Worm (Caenorhabditis elegans) whole organism, L2 larva: ENCODE measurements around the gene T06C12.14.

Experiments
- F13H6.1 ChIP-seq: sonication (generic microtip); optimal IDR thresholded peaks from 2 replicates; lab custom pipeline; 2016; ENCODE audit warnings: missing genetic modification characterization, missing compliant biosample characterization
- ama-1 ChIP-seq: fragments of 150-350 bp; optimal IDR thresholded peaks from 2 replicates; lab custom pipeline; 2018; ENCODE audit warnings: inconsistent platforms
- egl-27 ChIP-seq: sonication (generic microtip); optimal IDR thresholded peaks from 3 replicates; lab custom pipeline; 2017; ENCODE audit warnings: missing biosample characterization, missing genetic modification reagents, missing genetic modification characterization
- lsy-2 ChIP-seq, 2 experiments: fragments of 150-350 bp in 1 of 2; sonication (generic microtip) in 1 of 2; optimal IDR thresholded peaks; 2 replicates each; lab custom pipeline; 2014 to 2017; ENCODE audit warnings: missing biosample characterization in 2 of 2, missing genetic modification characterization in 2 of 2
- mab-5 ChIP-seq: fragments of 150-350 bp; optimal IDR thresholded peaks from 2 replicates; lab custom pipeline; 2014; ENCODE audit warnings: missing biosample characterization, missing genetic modification characterization
- mdl-1 ChIP-seq, 2 experiments: fragments of 150-350 bp in 1 of 2; sonication (generic microtip) in 1 of 2; optimal IDR thresholded peaks; 2 replicates each; lab custom pipeline; 2017; ENCODE audit warnings: missing biosample characterization in 2 of 2, missing genetic modification characterization in 2 of 2
- nhr-10 ChIP-seq: sonication (generic microtip); optimal IDR thresholded peaks from 2 replicates; lab custom pipeline; 2017; ENCODE audit warnings: missing biosample characterization, missing genetic modification characterization
- nhr-129 ChIP-seq: fragments of 150-350 bp; optimal IDR thresholded peaks from 2 replicates; lab custom pipeline; 2014; ENCODE audit warnings: missing biosample characterization, missing genetic modification characterization
- snpc-4 ChIP-seq: fragments of 150-350 bp; optimal IDR thresholded peaks from 2 replicates; lab custom pipeline; 2014; ENCODE audit warnings: missing biosample characterization, missing genetic modification characterization
- unc-62 ChIP-seq: fragments of 150-350 bp; optimal IDR thresholded peaks from 2 replicates; lab custom pipeline; 2014; ENCODE audit warnings: missing biosample characterization, missing genetic modification reagents, missing genetic modification characterization
- zag-1 ChIP-seq: fragments of 150-350 bp; optimal IDR thresholded peaks from 2 replicates; lab custom pipeline; 2014; ENCODE audit warnings: missing biosample characterization, missing genetic modification characterization

DNA sequence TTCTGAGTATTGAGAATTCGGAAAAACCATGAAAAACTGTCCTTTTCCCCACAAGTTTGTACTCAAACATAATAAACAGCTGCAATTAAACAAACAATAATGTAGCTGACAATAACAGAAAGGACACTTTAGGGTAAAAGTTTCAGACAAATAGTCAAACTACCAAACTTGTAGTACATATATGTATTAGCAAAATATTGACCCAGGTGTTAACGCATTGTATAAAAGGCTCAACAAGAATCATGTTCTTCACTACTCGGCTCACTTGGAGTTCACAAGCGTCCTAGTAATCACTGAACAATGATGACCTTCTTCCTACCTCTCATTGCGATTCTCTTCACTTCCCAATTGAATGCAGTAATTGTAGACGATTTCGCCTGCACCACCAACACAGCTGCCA is 12.1 kb downstream of the T06C12.14 start, which contains the start of gene F35E8.6:
- TF ChIP-seq F13H6.1 (tag; lab: Kevin White, UChicago) (no peak), unc-62 (GFP tag; lab: Kevin White, UChicago) (no peak), lsy-2 (tag; optimal IDR thresholded peaks at IDR 0.05; lab: Kevin White, UChicago) (no peak), ama-1 (lab: Kevin White, UChicago) (no peak), egl-27 (tag; lab: Kevin White, UChicago) (no peak), mab-5 (tag; lab: Kevin White, UChicago) (no peak), nhr-129 (tag; lab: Kevin White, UChicago) (no peak), snpc-4 (tag; lab: Kevin White, UChicago) (no peak), nhr-10 (tag; lab: Kevin White, UChicago) (no peak), zag-1 (tag; lab: Kevin White, UChicago) (no peak), mdl-1 (tag; optimal IDR thresholded peaks at IDR 0.05; lab: Kevin White, UChicago) (no peak)
